Worm (Caenorhabditis elegans) whole organism, L1 larva: ENCODE data around the gene pes-4.

Source experiments
- alr-1 ChIP-seq: fragments of 200-800 bp; sonication (Bioruptor generic); optimal IDR thresholded peaks from 2 replicates; lab custom pipeline; 2018; ENCODE audit warnings: borderline replicate concordance, mild to moderate bottlenecking, missing genetic modification characterization, missing compliant biosample characterization
- ama-1 ChIP-seq: fragments of 150-350 bp; optimal IDR thresholded peaks from 2 replicates; lab custom pipeline; 2014
- ceh-82 ChIP-seq, 3 experiments: fragments of 150-350 bp in 1 of 3; sonication (generic microtip) in 2 of 3; optimal IDR thresholded peaks; 2 replicates each; lab custom pipeline; 2014 to 2017; ENCODE audit warnings: missing biosample characterization in 3 of 3, missing genetic modification characterization in 3 of 3
- efl-3 ChIP-seq: fragments of 200-800 bp; sonication (Bioruptor generic); optimal IDR thresholded peaks from 2 replicates; lab custom pipeline; 2018; ENCODE audit warnings: mild to moderate bottlenecking, missing genetic modification characterization, missing compliant biosample characterization
- lin-13 ChIP-seq: fragments of 150-350 bp; optimal IDR thresholded peaks from 2 replicates; lab custom pipeline; 2014; ENCODE audit warnings: missing biosample characterization, missing genetic modification reagents, missing genetic modification characterization
- nhr-28 ChIP-seq: fragments of 150-350 bp; optimal IDR thresholded peaks from 2 replicates; lab custom pipeline; 2014; ENCODE audit warnings: missing biosample characterization, missing genetic modification characterization
- nhr-90 ChIP-seq: sonication (generic microtip); optimal IDR thresholded peaks from 2 replicates; lab custom pipeline; 2016; ENCODE audit warnings: mild to moderate bottlenecking, missing genetic modification characterization, missing compliant biosample characterization; ENCODE audit not compliant: poor library complexity
- tbx-2 ChIP-seq: sonication (generic microtip); optimal IDR thresholded peaks from 2 replicates; lab custom pipeline; 2016; ENCODE audit warnings: missing genetic modification characterization, missing compliant biosample characterization
- unc-62 ChIP-seq: fragments of 150-350 bp; optimal IDR thresholded peaks from 2 replicates; lab custom pipeline; 2014; ENCODE audit warnings: missing biosample characterization, missing genetic modification reagents, missing genetic modification characterization
- unc-98 ChIP-seq: fragments of 200-800 bp; sonication (Bioruptor generic); IDR thresholded peaks from 2 replicates; pipeline ENCODE4 v1.3.6; 2022; ENCODE audit warnings: missing genetic modification characterization, missing compliant biosample characterization
- ztf-4 ChIP-seq: fragments of 150-350 bp; optimal IDR thresholded peaks from 2 replicates; lab custom pipeline; 2014; ENCODE audit warnings: missing biosample characterization, missing genetic modification characterization

- TF ChIP-seq tbx-2 (tag; lab: Kevin White, UChicago), result no peak
- TF ChIP-seq ama-1, result no peak
- TF ChIP-seq unc-98 (GFP tag; lab: Robert Waterston, UW), result no peak
- no peak for TF ChIP-seq unc-62 (GFP tag; lab: Kevin White, UChicago)
- no peak for TF ChIP-seq ztf-4 (tag; lab: Kevin White, UChicago)
- TF ChIP-seq efl-3, result no peak
- TF ChIP-seq nhr-28 (tag; lab: Kevin White, UChicago), result no peak
- no peak for TF ChIP-seq alr-1 (tag; lab: Kevin White, UChicago)
- no peak for TF ChIP-seq lin-13 (GFP tag; lab: Kevin White, UChicago)
- TF ChIP-seq ceh-82 (tag; optimal IDR thresholded peaks at IDR 0.05; lab: Kevin White, UChicago), result no peak
- no peak for TF ChIP-seq nhr-90 (tag; lab: Kevin White, UChicago)
Measured at ce11 chrIII:1218998-1219397, 11.1 kb downstream of the pes-4 start.
